Fruit fly (Drosophila melanogaster) Kc167 (cell line): ENCODE measurements around the gene CG5639.

Source experiments
- Myc ChIP-seq: fragments of >200 bp; optimal IDR thresholded peaks from 2 replicates; lab custom pipeline; 2017; ENCODE audit warnings: missing external identifiers
- Sin3A ChIP-seq: fragments of >200 bp; optimal IDR thresholded peaks from 2 replicates; lab custom pipeline; 2018; ENCODE audit warnings: missing external identifiers
- psq ChIP-seq: fragments of >200 bp; optimal IDR thresholded peaks from 2 replicates; lab custom pipeline; 2017; ENCODE audit warnings: missing external identifiers

DNA sequence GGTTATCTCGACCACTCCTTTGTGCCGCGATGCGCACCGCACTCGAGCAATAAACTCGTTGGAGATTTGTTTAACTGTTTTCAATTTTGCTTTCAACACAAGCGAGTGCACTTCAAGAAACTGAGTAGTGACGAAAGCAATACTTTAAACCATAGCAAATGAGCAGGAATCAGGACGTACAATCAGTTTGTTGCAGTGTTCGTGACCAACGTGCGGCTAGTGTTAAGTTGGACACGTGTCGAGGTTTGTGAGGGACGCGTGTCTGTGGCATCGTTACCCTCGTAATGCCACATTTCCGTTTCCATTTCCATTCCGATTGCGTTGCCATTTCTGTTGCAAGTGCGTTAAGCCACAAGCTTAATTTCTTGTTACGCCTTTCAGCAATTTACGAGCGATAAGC, 20.6 kb upstream of the CG5639 start:
- no peak for TF ChIP-seq psq (lab: Kevin White, UChicago)
- TF ChIP-seq Sin3A (lab: Kevin White, UChicago) = no peak
- no peak for TF ChIP-seq Myc (lab: Kevin White, UChicago)
